Worm (Caenorhabditis elegans) whole organism, mixed stage, embryonic: ENCODE results near the gene nhr-260.

Experiments used
- M03D4.4 ChIP-seq: sonication (generic microtip); optimal IDR thresholded peaks from 2 replicates; lab custom pipeline; 2017; ENCODE audit warnings: mild to moderate bottlenecking, missing genetic modification characterization, missing compliant biosample characterization
- ceh-39 ChIP-seq: fragments of 150-350 bp; optimal IDR thresholded peaks from 2 replicates; lab custom pipeline; 2014; ENCODE audit warnings: missing biosample characterization, missing genetic modification characterization
- ceh-43 ChIP-seq: fragments of 200-800 bp; sonication (Bioruptor generic); optimal IDR thresholded peaks from 2 replicates; lab custom pipeline; 2018; ENCODE audit warnings: mild to moderate bottlenecking, missing genetic modification characterization, moderate library complexity, missing compliant biosample characterization
- ces-1 ChIP-seq: fragments of 150-350 bp; optimal IDR thresholded peaks from 2 replicates; lab custom pipeline; 2014; ENCODE audit warnings: missing biosample characterization, missing genetic modification reagents, missing genetic modification characterization
- cnd-1 ChIP-seq: fragments of 200-800 bp; sonication (Bioruptor generic); optimal IDR thresholded peaks from 2 replicates; lab custom pipeline; 2018; ENCODE audit warnings: mild to moderate bottlenecking, missing genetic modification characterization, missing compliant biosample characterization
- drap-1 ChIP-seq: fragments of 200-800 bp; sonication (Bioruptor generic); optimal IDR thresholded peaks from 3 replicates; lab custom pipeline; 2018; ENCODE audit warnings: mild to moderate bottlenecking, missing genetic modification characterization, missing compliant biosample characterization
- elt-1 ChIP-seq: sonication (generic microtip); optimal IDR thresholded peaks from 2 replicates; lab custom pipeline; 2017; ENCODE audit warnings: missing genetic modification characterization, mild to moderate bottlenecking, missing compliant biosample characterization, antibody characterized with exemption, moderate library complexity, borderline replicate concordance; ENCODE audit not compliant: insufficient read depth
- elt-3 ChIP-seq: fragments of 150-350 bp; optimal IDR thresholded peaks from 2 replicates; lab custom pipeline; 2014; ENCODE audit warnings: missing biosample characterization, missing genetic modification characterization
- flh-1 ChIP-seq: fragments of 200-800 bp; sonication (Bioruptor generic); optimal IDR thresholded peaks from 2 replicates; lab custom pipeline; 2018; ENCODE audit warnings: mild to moderate bottlenecking, missing genetic modification characterization, moderate library complexity, missing compliant biosample characterization
- ham-2 ChIP-seq: fragments of 200-800 bp; sonication (Bioruptor generic); optimal IDR thresholded peaks from 2 replicates; lab custom pipeline; 2018; ENCODE audit warnings: mild to moderate bottlenecking, missing genetic modification characterization, missing compliant biosample characterization
- hlh-1 ChIP-seq: fragments of 150-350 bp; optimal IDR thresholded peaks from 2 replicates; lab custom pipeline; 2014; ENCODE audit warnings: missing biosample characterization, missing genetic modification reagents, missing genetic modification characterization
- lin-13 ChIP-seq: fragments of 150-350 bp; optimal IDR thresholded peaks from 2 replicates; lab custom pipeline; 2014; ENCODE audit warnings: missing biosample characterization, missing genetic modification characterization
- lin-32 ChIP-seq: fragments of 200-800 bp; sonication (Bioruptor generic); optimal IDR thresholded peaks from 2 replicates; lab custom pipeline; 2018; ENCODE audit warnings: mild to moderate bottlenecking, missing genetic modification characterization, missing compliant biosample characterization
- lsy-2 ChIP-seq: fragments of 150-350 bp; optimal IDR thresholded peaks from 2 replicates; lab custom pipeline; 2014; ENCODE audit warnings: missing biosample characterization, missing genetic modification characterization
- mab-5 ChIP-seq: fragments of 150-350 bp; optimal IDR thresholded peaks from 2 replicates; lab custom pipeline; 2014; ENCODE audit warnings: missing biosample characterization, missing genetic modification characterization
- mep-1 ChIP-seq: fragments of 150-350 bp; optimal IDR thresholded peaks from 2 replicates; lab custom pipeline; 2017; ENCODE audit warnings: missing biosample characterization, missing genetic modification reagents, missing genetic modification characterization, inconsistent platforms
- mls-2 ChIP-seq: sonication (generic microtip); optimal IDR thresholded peaks from 2 replicates; lab custom pipeline; 2016; ENCODE audit warnings: mild to moderate bottlenecking, missing genetic modification characterization, moderate library complexity, missing compliant biosample characterization
- nhr-12 ChIP-seq: fragments of 150-350 bp; optimal IDR thresholded peaks from 2 replicates; lab custom pipeline; 2014; ENCODE audit warnings: missing biosample characterization, missing genetic modification characterization
- nhr-2 ChIP-seq: fragments of 150-350 bp; optimal IDR thresholded peaks from 2 replicates; lab custom pipeline; 2014; ENCODE audit warnings: missing biosample characterization, missing genetic modification characterization
- nhr-237 ChIP-seq: fragments of 150-350 bp; optimal IDR thresholded peaks from 2 replicates; lab custom pipeline; 2014; ENCODE audit warnings: missing biosample characterization, missing genetic modification characterization
- nhr-28 ChIP-seq: fragments of 150-350 bp; optimal IDR thresholded peaks from 2 replicates; lab custom pipeline; 2014; ENCODE audit warnings: missing biosample characterization, missing genetic modification characterization
- nhr-76 ChIP-seq: sonication (generic microtip); optimal IDR thresholded peaks from 2 replicates; lab custom pipeline; 2017; ENCODE audit warnings: missing biosample characterization, missing genetic modification characterization
- pha-4 ChIP-seq: fragments of 150-350 bp; optimal IDR thresholded peaks from 2 replicates; lab custom pipeline; 2018; ENCODE audit warnings: missing biosample characterization, missing genetic modification reagents, missing genetic modification characterization
- sem-2 ChIP-seq: fragments of 200-800 bp; sonication (Bioruptor generic); optimal IDR thresholded peaks from 2 replicates; lab custom pipeline; 2018; ENCODE audit warnings: mild to moderate bottlenecking, missing genetic modification characterization, missing compliant biosample characterization
- sptf-1 ChIP-seq: sonication (generic microtip); optimal IDR thresholded peaks from 2 replicates; lab custom pipeline; 2017; ENCODE audit warnings: mild to moderate bottlenecking, missing genetic modification characterization, moderate library complexity, missing compliant biosample characterization
- tbx-8 ChIP-seq: fragments of 200-800 bp; sonication (Bioruptor generic); optimal IDR thresholded peaks from 2 replicates; lab custom pipeline; 2018; ENCODE audit warnings: mild to moderate bottlenecking, missing genetic modification characterization, moderate library complexity, missing compliant biosample characterization
- unc-120 ChIP-seq: sonication (generic microtip); optimal IDR thresholded peaks from 2 replicates; lab custom pipeline; 2017; ENCODE audit warnings: missing genetic modification characterization, missing compliant biosample characterization; ENCODE audit not compliant: poor library complexity, severe bottlenecking
- unc-39 ChIP-seq: fragments of 150-350 bp; optimal IDR thresholded peaks from 2 replicates; lab custom pipeline; 2014; ENCODE audit warnings: missing biosample characterization, missing genetic modification characterization
- unc-62 ChIP-seq: fragments of 150-350 bp; optimal IDR thresholded peaks from 2 replicates; lab custom pipeline; 2014; ENCODE audit warnings: missing biosample characterization, missing genetic modification reagents, missing genetic modification characterization
- zip-8 ChIP-seq: fragments of 150-350 bp; optimal IDR thresholded peaks from 2 replicates; lab custom pipeline; 2014; ENCODE audit warnings: missing biosample characterization, missing genetic modification characterization

Gene nhr-260

ce11 chrV:1545694-1546093 is 34.3 kb upstream of the nhr-260 start, which contains the start of gene oac-32:
TSS of gene oac-32 (minus strand) at chrV:1545783.
- TF ChIP-seq ceh-43 (GFP tag; lab: Kevin White, UChicago) = no peak
- TF ChIP-seq elt-3 (tag; lab: Kevin White, UChicago) = no peak
- TF ChIP-seq tbx-8 (GFP tag; lab: Kevin White, UChicago) = no peak
- TF ChIP-seq mls-2 (tag; lab: Kevin White, UChicago) = no peak
- no peak for TF ChIP-seq pha-4 (tag; lab: Kevin White, UChicago)
- TF ChIP-seq nhr-12 (tag; lab: Kevin White, UChicago) = no peak
- TF ChIP-seq hlh-1 (tag; lab: Kevin White, UChicago) = no peak
- no peak for TF ChIP-seq nhr-2
- TF ChIP-seq sptf-1 = no peak
- TF ChIP-seq nhr-76 (tag; lab: Kevin White, UChicago) = no peak
- no peak for TF ChIP-seq elt-1 (tag; lab: Kevin White, UChicago)
- TF ChIP-seq zip-8 (tag; lab: Kevin White, UChicago) = no peak
- no peak for TF ChIP-seq unc-39
- TF ChIP-seq mab-5 (tag; lab: Kevin White, UChicago) = no peak
- no peak for TF ChIP-seq cnd-1 (tag; lab: Kevin White, UChicago)

ce11 chrV:1541786-1542185 is 30.3 kb upstream of the nhr-260 start, which contains the start of gene oac-31:
TSS of gene oac-31 (minus strand) at chrV:1541886.
- no peak for TF ChIP-seq pha-4 (tag; lab: Kevin White, UChicago)
- no peak for TF ChIP-seq lin-13
- TF ChIP-seq mep-1 (tag; lab: Kevin White, UChicago) = no peak
- TF ChIP-seq M03D4.4 (tag; lab: Kevin White, UChicago) = no peak
- no peak for TF ChIP-seq mab-5 (tag; lab: Kevin White, UChicago)
- TF ChIP-seq tbx-8 (GFP tag; lab: Kevin White, UChicago) = no peak
- no peak for TF ChIP-seq nhr-237 (tag; lab: Kevin White, UChicago)
- no peak for TF ChIP-seq elt-3 (tag; lab: Kevin White, UChicago)
- no peak for TF ChIP-seq ceh-39
- TF ChIP-seq ces-1 = no peak
- TF ChIP-seq zip-8 (tag; lab: Kevin White, UChicago) = no peak
- TF ChIP-seq sptf-1 = no peak
- TF ChIP-seq nhr-76 (tag; lab: Kevin White, UChicago) = no peak
- no peak for TF ChIP-seq nhr-2
- no peak for TF ChIP-seq hlh-1 (tag; lab: Kevin White, UChicago)

ce11 chrV:1540249-1540648 is 28.8 kb upstream of the nhr-260 start:
- TF ChIP-seq sem-2 (GFP tag; lab: Kevin White, UChicago) (no peak), ces-1 (no peak), zip-8 (tag; lab: Kevin White, UChicago) (no peak), elt-3 (tag; lab: Kevin White, UChicago) (no peak), lsy-2 (no peak), cnd-1 (tag; lab: Kevin White, UChicago) (no peak), sptf-1 (no peak), mab-5 (tag; lab: Kevin White, UChicago) (no peak), ham-2 (GFP tag; lab: Kevin White, UChicago) (no peak), nhr-76 (tag; lab: Kevin White, UChicago) (no peak), elt-1 (tag; lab: Kevin White, UChicago) (no peak), nhr-12 (tag; lab: Kevin White, UChicago) (no peak), pha-4 (tag; lab: Kevin White, UChicago) (no peak), hlh-1 (tag; lab: Kevin White, UChicago) (no peak), mls-2 (tag; lab: Kevin White, UChicago) (no peak), drap-1 (GFP tag; lab: Kevin White, UChicago) (no peak)

- TF ChIP-seq mls-2 (tag; lab: Kevin White, UChicago) (no peak), sptf-1 (no peak), sem-2 (GFP tag; lab: Kevin White, UChicago) (no peak), flh-1 (no peak), nhr-28 (tag; lab: Kevin White, UChicago) (no peak), ceh-43 (GFP tag; lab: Kevin White, UChicago) (no peak), ces-1 (no peak), drap-1 (GFP tag; lab: Kevin White, UChicago) (no peak), unc-62 (no peak), mep-1 (tag; lab: Kevin White, UChicago) (no peak), nhr-237 (tag; lab: Kevin White, UChicago) (no peak), ham-2 (GFP tag; lab: Kevin White, UChicago) (no peak), lin-32 (GFP tag; lab: Kevin White, UChicago) (no peak), elt-1 (tag; lab: Kevin White, UChicago) (no peak), tbx-8 (GFP tag; lab: Kevin White, UChicago) (no peak), unc-120 (tag; lab: Kevin White, UChicago) (no peak)
Observed at ce11 chrV:1538842-1539241, 27.4 kb upstream of the nhr-260 start.
